Fruit fly (Drosophila melanogaster) ovary, adult (tissue): ENCODE measurements around the gene trio.

Experiments used
- CG17801 ChIP-seq: fragments of 200-800 bp; optimal IDR thresholded peaks from 2 replicates; lab custom pipeline; 2019; ENCODE audit warnings: missing biosample characterization, mild to moderate bottlenecking, missing genetic modification characterization, moderate library complexity; ENCODE audit not compliant: partially characterized antibody

trio gene

dm6 chr3L:960557-960956, 74.1 kb downstream of the trio start:
- TF ChIP-seq CG17801 (GFP tag; lab: Kevin White, UChicago) = peak; percentile 39

- no peak for TF ChIP-seq CG17801 (GFP tag; lab: Kevin White, UChicago)
Observed at dm6 chr3L:959869-960378, 74.8 kb downstream of the trio start.

- no peak for TF ChIP-seq CG17801 (GFP tag; lab: Kevin White, UChicago)
Observed at dm6 chr3L:959188-959868, 75.3 kb downstream of the trio start.

dm6 chr3L:958605-959004, 76.1 kb downstream of the trio start:
- TF ChIP-seq CG17801 (GFP tag; lab: Kevin White, UChicago) = no peak

- no peak for TF ChIP-seq CG17801 (GFP tag; lab: Kevin White, UChicago)
Observed at dm6 chr3L:956862-957261, 77.8 kb downstream of the trio start.

- no peak for TF ChIP-seq CG17801 (GFP tag; lab: Kevin White, UChicago)
Observed at dm6 chr3L:952152-952551, 82.5 kb downstream of the trio start.
